Worm (Caenorhabditis elegans) whole organism, L4/young adult: ENCODE results near the gene phf-5.

Experiments
- W03F9.2 ChIP-seq: fragments of 150-350 bp; optimal IDR thresholded peaks from 2 replicates; lab custom pipeline; 2014; ENCODE audit warnings: missing biosample characterization, missing genetic modification characterization
- dao-5 ChIP-seq: sonication (generic microtip); optimal IDR thresholded peaks from 2 replicates; lab custom pipeline; 2016; ENCODE audit warnings: missing genotype, missing genetic modification characterization, moderate library complexity, missing compliant biosample characterization

- TF ChIP-seq dao-5 (tag; lab: Kevin White, UChicago) (no peak), W03F9.2 (tag; lab: Kevin White, UChicago) (no peak)
These were observed 25.1 kb downstream of the phf-5 start, which contains the start of gene H04J21.4 for ce11 chrIII:2368424-2368823.
